Worm (Caenorhabditis elegans): Measurements from ENCODE around the gene W06D11.5.

The W06D11.5 gene

ce11 chrX:12337846-12338490 is 38.0 kb downstream of the W06D11.5 start, which contains the start of gene srd-44:
srd-44 (plus strand) TSS chrX:12338440.
- TF ChIP-seq ama-1 (optimal IDR thresholded peaks at IDR 0.05) (no peak), crh-2 (tag; optimal IDR thresholded peaks at IDR 0.05) (peak; percentile 21), nhr-21 (tag; optimal IDR thresholded peaks at IDR 0.05) (peak; percentile 18), elt-1 (tag; optimal IDR thresholded peaks at IDR 0.05) (no peak), R02D3.7 (tag; optimal IDR thresholded peaks at IDR 0.05) (no peak), nhr-25 (tag; optimal IDR thresholded peaks at IDR 0.05) (no peak), nhr-237 (tag; optimal IDR thresholded peaks at IDR 0.05) (no peak), sma-3 (GFP tag; optimal IDR thresholded peaks at IDR 0.05) (peak; percentile 17), nhr-12 (tag; optimal IDR thresholded peaks at IDR 0.05) (no peak), ceh-82 (tag; optimal IDR thresholded peaks at IDR 0.05) (no peak), blmp-1 (tag; optimal IDR thresholded peaks at IDR 0.05; ENCODE audit: insufficient read depth) (no peak), mbf-1 (tag; optimal IDR thresholded peaks at IDR 0.05) (no peak), ztf-1 (GFP tag; conservative IDR thresholded peaks at IDR 0.05) (no peak), peb-1 (tag; optimal IDR thresholded peaks at IDR 0.05) (no peak), fos-1 (tag; optimal IDR thresholded peaks at IDR 0.05) (peak; percentile 25), gmeb-1 (tag; optimal IDR thresholded peaks at IDR 0.05) (no peak), nhr-6 (tag; optimal IDR thresholded peaks at IDR 0.05) (no peak), unc-55 (GFP tag; optimal IDR thresholded peaks at IDR 0.05) (no peak), nhr-129 (tag; optimal IDR thresholded peaks at IDR 0.05) (no peak), unc-39 (tag; optimal IDR thresholded peaks at IDR 0.05) (no peak), nhr-77 (tag; optimal IDR thresholded peaks at IDR 0.05) (no peak), lin-39 (tag; optimal IDR thresholded peaks at IDR 0.05) (no peak), lin-13 (GFP tag; optimal IDR thresholded peaks at IDR 0.05) (no peak), ztf-11 (tag; optimal IDR thresholded peaks at IDR 0.05) (no peak), mab-5 (tag; optimal IDR thresholded peaks at IDR 0.05) (no peak)

DNA sequence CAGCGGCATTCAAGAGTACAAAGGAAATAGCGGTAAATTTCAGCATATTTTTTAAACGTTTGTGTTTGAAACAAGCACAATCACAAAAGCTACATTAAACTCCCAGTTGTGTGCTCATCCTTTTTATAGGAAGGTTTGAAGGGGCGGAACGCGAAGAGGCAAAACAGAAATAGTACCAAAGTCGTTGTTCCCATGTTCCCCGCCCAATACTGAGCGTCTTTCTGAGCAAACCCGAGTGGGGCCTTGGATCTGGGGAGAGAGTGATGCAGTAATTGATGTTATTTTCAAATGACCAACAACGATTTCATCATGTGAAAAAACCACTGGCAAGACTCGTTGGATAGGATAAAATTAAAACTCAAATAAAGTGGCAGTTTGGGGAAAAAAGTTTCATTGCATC is 41.4 kb downstream of the W06D11.5 start, which contains the start of gene zig-2:
Gene zig-2 (minus strand): TSS at position 101 of the 400 bp plus-strand sequence.
- TF ChIP-seq lsy-2 (tag; optimal IDR thresholded peaks at IDR 0.05) (no peak), ama-1 (optimal IDR thresholded peaks at IDR 0.05) (no peak), Y55F3AM.14 (GFP tag; optimal IDR thresholded peaks at IDR 0.05) (no peak), alr-1 (tag; optimal IDR thresholded peaks at IDR 0.05) (no peak), ZK546.5 (tag; optimal IDR thresholded peaks at IDR 0.05) (no peak), unc-55 (GFP tag; optimal IDR thresholded peaks at IDR 0.05) (no peak), sem-4 (tag; optimal IDR thresholded peaks at IDR 0.05) (no peak), peb-1 (tag; optimal IDR thresholded peaks at IDR 0.05) (no peak), sma-9 (GFP tag; optimal IDR thresholded peaks at IDR 0.05) (no peak), sma-9 (tag; optimal IDR thresholded peaks at IDR 0.05) (no peak), unc-62 (GFP tag; optimal IDR thresholded peaks at IDR 0.05) (no peak), aly-2 (tag; optimal IDR thresholded peaks at IDR 0.05) (no peak), ceh-82 (tag; optimal IDR thresholded peaks at IDR 0.05) (no peak)

ce11 chrX:12343279-12343678 is 43.3 kb downstream of the W06D11.5 start, which contains the start of the genes nspc-9 and nspc-10:
nspc-9 (minus strand) TSS chrX:12343379.
nspc-10 (plus strand) TSS chrX:12343609.
- TF ChIP-seq nhr-237 (tag; optimal IDR thresholded peaks at IDR 0.05) = no peak
- TF ChIP-seq zag-1 (tag; optimal IDR thresholded peaks at IDR 0.05) = no peak
- no peak for TF ChIP-seq lin-11 (tag; optimal IDR thresholded peaks at IDR 0.05)
- no peak for TF ChIP-seq unc-39 (tag; optimal IDR thresholded peaks at IDR 0.05)
- TF ChIP-seq blmp-1 (tag; optimal IDR thresholded peaks at IDR 0.05; ENCODE audit: insufficient read depth) = no peak
- TF ChIP-seq gmeb-1 (tag; optimal IDR thresholded peaks at IDR 0.05) = no peak
- no peak for TF ChIP-seq crh-2 (tag; optimal IDR thresholded peaks at IDR 0.05)
- TF ChIP-seq mdl-1 (tag; optimal IDR thresholded peaks at IDR 0.05) = no peak
- TF ChIP-seq nhr-25 (tag; optimal IDR thresholded peaks at IDR 0.05) = no peak
- no peak for TF ChIP-seq dmd-4 (tag; optimal IDR thresholded peaks at IDR 0.05)
- TF ChIP-seq mab-5 (tag; optimal IDR thresholded peaks at IDR 0.05) = no peak
- TF ChIP-seq lsy-2 (tag; optimal IDR thresholded peaks at IDR 0.05) = no peak
- TF ChIP-seq unc-55 (GFP tag; optimal IDR thresholded peaks at IDR 0.05) = no peak
- no peak for TF ChIP-seq peb-1 (tag; optimal IDR thresholded peaks at IDR 0.05)
- TF ChIP-seq sma-3 (GFP tag; optimal IDR thresholded peaks at IDR 0.05) = no peak

Data from whole organism, L2 larva.